Worm (Caenorhabditis elegans): ENCODE measurements around the gene K08F8.7.

K08F8.7 gene

ce11 chrII:8796391-8796790, 41.2 kb upstream of the K08F8.7 start (continued):
- TF ChIP-seq Y55F3AM.14 (GFP tag; optimal IDR thresholded peaks at IDR 0.05): peak; percentile 38
- TF ChIP-seq lsy-2 (tag; optimal IDR thresholded peaks at IDR 0.05): peak; percentile 3 to 74

ce11 chrII:8795227-8795626, 40.1 kb upstream of the K08F8.7 start:
- TF ChIP-seq lin-39 (tag; optimal IDR thresholded peaks at IDR 0.05) (no peak), sma-9 (GFP tag; optimal IDR thresholded peaks at IDR 0.05) (peak; percentile 17), sma-9 (tag; optimal IDR thresholded peaks at IDR 0.05) (no peak)

ce11 chrII:8794072-8794471, 38.9 kb upstream of the K08F8.7 start, which contains the start of gene F07H5.7:
Gene F07H5.7 (minus strand): TSS chrII:8794172.
- no peak for TF ChIP-seq mdl-1 (tag; optimal IDR thresholded peaks at IDR 0.05)
- TF ChIP-seq crh-2 (tag; optimal IDR thresholded peaks at IDR 0.05): no peak
- no peak for TF ChIP-seq lin-39 (tag; optimal IDR thresholded peaks at IDR 0.05)
- no peak for TF ChIP-seq unc-62 (GFP tag; optimal IDR thresholded peaks at IDR 0.05)
- no peak for TF ChIP-seq R02D3.7 (tag; optimal IDR thresholded peaks at IDR 0.05)
- no peak for TF ChIP-seq sem-4 (tag; optimal IDR thresholded peaks at IDR 0.05)
- no peak for TF ChIP-seq unc-39 (tag; optimal IDR thresholded peaks at IDR 0.05)
- TF ChIP-seq peb-1 (tag; optimal IDR thresholded peaks at IDR 0.05): no peak
- TF ChIP-seq zag-1 (tag; optimal IDR thresholded peaks at IDR 0.05): no peak
- TF ChIP-seq egl-27 (tag; optimal IDR thresholded peaks at IDR 0.05): no peak
- no peak for TF ChIP-seq nhr-77 (tag; optimal IDR thresholded peaks at IDR 0.05)
- no peak for TF ChIP-seq nhr-12 (tag; optimal IDR thresholded peaks at IDR 0.05)
- TF ChIP-seq aly-2 (tag; optimal IDR thresholded peaks at IDR 0.05): no peak
- TF ChIP-seq ceh-82 (tag; optimal IDR thresholded peaks at IDR 0.05): no peak
- no peak for TF ChIP-seq nhr-11 (tag; optimal IDR thresholded peaks at IDR 0.05)
- TF ChIP-seq mbf-1 (tag; optimal IDR thresholded peaks at IDR 0.05): no peak
- TF ChIP-seq ama-1 (optimal IDR thresholded peaks at IDR 0.05): no peak
- no peak for TF ChIP-seq alr-1 (tag; optimal IDR thresholded peaks at IDR 0.05)
- TF ChIP-seq nhr-237 (tag; optimal IDR thresholded peaks at IDR 0.05): no peak
- no peak for TF ChIP-seq ZK546.5 (tag; optimal IDR thresholded peaks at IDR 0.05)

DNA sequence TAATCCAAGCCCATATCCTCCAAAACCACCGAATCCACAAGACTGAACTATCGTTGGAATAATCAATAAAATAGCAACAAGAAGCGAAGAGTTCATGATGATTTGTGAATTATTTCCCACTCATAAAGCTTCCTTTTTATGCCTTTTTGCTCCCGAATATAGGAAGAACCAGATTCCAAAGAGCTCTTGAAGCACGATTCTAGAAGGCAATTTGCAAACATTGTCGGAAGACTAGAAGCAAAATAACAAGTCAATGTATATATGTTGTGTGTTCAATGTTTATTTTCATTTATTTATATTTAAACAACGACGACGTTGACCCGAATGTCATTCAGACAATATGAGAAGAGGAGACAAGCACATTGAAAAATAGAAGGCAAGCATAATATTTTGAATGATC, 37.5 kb upstream of the K08F8.7 start, which contains the start of gene idpa-2:
Gene idpa-2 (minus strand): TSS at position 101 of the 400 bp plus-strand sequence.
- TF ChIP-seq unc-62 (GFP tag; optimal IDR thresholded peaks at IDR 0.05) (no peak), sma-9 (GFP tag; optimal IDR thresholded peaks at IDR 0.05) (no peak), sma-9 (tag; optimal IDR thresholded peaks at IDR 0.05) (no peak), ztf-11 (tag; optimal IDR thresholded peaks at IDR 0.05) (no peak), nhr-11 (tag; optimal IDR thresholded peaks at IDR 0.05) (no peak), ama-1 (optimal IDR thresholded peaks at IDR 0.05) (no peak), nhr-23 (tag; optimal IDR thresholded peaks at IDR 0.05) (no peak), nhr-25 (tag; optimal IDR thresholded peaks at IDR 0.05) (no peak), egl-27 (tag; optimal IDR thresholded peaks at IDR 0.05) (no peak)

DNA sequence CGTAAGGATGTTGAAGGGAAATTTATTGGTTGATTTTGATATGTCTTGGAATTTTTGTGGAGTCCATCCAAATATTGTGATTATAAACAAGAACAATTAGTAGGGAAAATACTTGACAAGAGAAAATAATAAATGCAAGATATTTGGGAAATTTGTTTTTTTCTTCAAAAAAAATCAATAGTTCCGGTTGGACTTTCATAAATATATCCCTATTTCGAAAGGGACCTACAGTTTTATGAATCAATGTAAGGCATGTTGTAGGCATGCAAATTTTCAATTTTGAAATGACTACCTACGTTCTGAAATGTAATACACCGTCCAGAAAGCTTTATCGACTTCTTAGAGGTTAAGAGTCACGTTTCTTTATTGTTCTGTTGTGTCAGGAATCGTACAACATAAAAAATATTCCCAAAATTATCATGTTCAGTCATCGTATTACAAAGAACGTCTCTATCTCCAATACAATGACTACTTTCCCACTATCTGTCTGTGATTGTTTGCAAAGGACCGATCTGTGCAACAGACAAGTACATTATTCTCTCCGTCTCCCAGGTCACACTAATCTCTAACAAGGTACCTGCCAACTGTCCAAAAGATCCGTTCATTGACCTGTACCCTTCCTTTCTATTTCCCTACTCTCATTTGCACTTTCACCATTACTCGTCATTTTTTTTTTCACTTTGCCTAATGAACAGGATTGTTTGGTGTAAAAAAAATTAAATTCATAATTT, 34.8 kb upstream of the K08F8.7 start, which contains the start of gene F07H5.13:
Gene F07H5.13 (plus strand): TSS at position 730 of the 731 bp plus-strand sequence.
- TF ChIP-seq sma-3 (GFP tag; optimal IDR thresholded peaks at IDR 0.05): peak; percentile 63
- no peak for TF ChIP-seq aly-2 (tag; optimal IDR thresholded peaks at IDR 0.05)
- peak; percentile 69 for TF ChIP-seq crh-2 (tag; optimal IDR thresholded peaks at IDR 0.05)
- peak; percentile 4 for TF ChIP-seq nhr-12 (tag; optimal IDR thresholded peaks at IDR 0.05)
- TF ChIP-seq Y55F3AM.14 (GFP tag; optimal IDR thresholded peaks at IDR 0.05): peak; percentile 76
- TF ChIP-seq nhr-25 (tag; optimal IDR thresholded peaks at IDR 0.05): peak; percentile 71
- no peak for TF ChIP-seq nhr-77 (tag; optimal IDR thresholded peaks at IDR 0.05)
- TF ChIP-seq alr-1 (tag; optimal IDR thresholded peaks at IDR 0.05): no peak
- peak; percentile 40 for TF ChIP-seq C34F6.9 (tag; optimal IDR thresholded peaks at IDR 0.05)
- no peak for TF ChIP-seq zag-1 (tag; optimal IDR thresholded peaks at IDR 0.05)
- TF ChIP-seq unc-55 (GFP tag; optimal IDR thresholded peaks at IDR 0.05): peak; percentile 14
- TF ChIP-seq nhr-129 (tag; optimal IDR thresholded peaks at IDR 0.05): peak; percentile 22
- peak in 1 of 2 experiments; percentile 63 for TF ChIP-seq lsy-2 (tag; optimal IDR thresholded peaks at IDR 0.05)
- peak; percentile 54 for TF ChIP-seq lin-13 (GFP tag; optimal IDR thresholded peaks at IDR 0.05)
- peak; percentile 38 for TF ChIP-seq nhr-21 (tag; optimal IDR thresholded peaks at IDR 0.05)
- TF ChIP-seq nhr-23 (tag; optimal IDR thresholded peaks at IDR 0.05): no peak
- peak; percentile 56 for TF ChIP-seq sma-9 (GFP tag; optimal IDR thresholded peaks at IDR 0.05)
- no peak for TF ChIP-seq sma-9 (tag; optimal IDR thresholded peaks at IDR 0.05)
- peak; percentile 71 for TF ChIP-seq ztf-4 (tag; optimal IDR thresholded peaks at IDR 0.05)
- peak; percentile 62 for TF ChIP-seq F13H6.1 (tag; optimal IDR thresholded peaks at IDR 0.05)

Measured in whole organism, L2 larva.